Fruit fly (Drosophila melanogaster) whole organism, embryonic: ENCODE results near the gene goe.

Experiments used
- Ada2b ChIP-seq: fragments of 200-800 bp; sonication (Bioruptor generic); IDR thresholded peaks from 2 replicates; pipeline ENCODE4 v1.3.6; 2022; ENCODE audit warnings: missing biosample characterization, missing genetic modification characterization
- CG10431 ChIP-seq: fragments of 200-800 bp; sonication (Bioruptor generic); optimal IDR thresholded peaks from 3 replicates; lab custom pipeline; 2018; ENCODE audit warnings: missing biosample characterization, mild to moderate bottlenecking, missing genetic modification characterization
- CG11504 ChIP-seq: fragments of 200-800 bp; sonication (Bioruptor generic); optimal IDR thresholded peaks from 3 replicates; lab custom pipeline; 2019; ENCODE audit warnings: missing biosample characterization, mild to moderate bottlenecking, missing genetic modification characterization, moderate library complexity
- CG14965 ChIP-seq: fragments of 200-800 bp; sonication (Bioruptor generic); optimal IDR thresholded peaks from 2 replicates; lab custom pipeline; 2016; ENCODE audit warnings: missing biosample characterization, missing genetic modification characterization, borderline replicate concordance
- CG17802 ChIP-seq: fragments of 200-800 bp; sonication (Bioruptor generic); optimal IDR thresholded peaks from 2 replicates; lab custom pipeline; 2018; ENCODE audit warnings: missing biosample characterization, mild to moderate bottlenecking, missing genetic modification characterization, moderate library complexity
- CG18262 ChIP-seq: fragments of 200-800 bp; optimal IDR thresholded peaks from 3 replicates; lab custom pipeline; 2019; ENCODE audit warnings: missing biosample characterization, mild to moderate bottlenecking, missing genetic modification characterization, moderate library complexity
- CG18619 ChIP-seq: fragments of 200-800 bp; sonication (Bioruptor generic); optimal IDR thresholded peaks from 3 replicates; lab custom pipeline; 2017; ENCODE audit warnings: missing biosample characterization, mild to moderate bottlenecking, missing genetic modification characterization
- CG2712 ChIP-seq: fragments of 200-800 bp; optimal IDR thresholded peaks from 3 replicates; lab custom pipeline; 2019; ENCODE audit warnings: missing biosample characterization, mild to moderate bottlenecking, missing genetic modification characterization, moderate library complexity
- CG2889 ChIP-seq: fragments of 200-800 bp; sonication (Bioruptor generic); IDR thresholded peaks from 3 replicates; pipeline ENCODE4 v1.3.6; 2022; ENCODE audit warnings: missing biosample characterization, missing genetic modification characterization
- CG31441 ChIP-seq: fragments of 200-800 bp; sonication (Bioruptor generic); IDR thresholded peaks from 2 replicates; pipeline ENCODE4 v1.3.6; 2022; ENCODE audit warnings: missing biosample characterization, missing genetic modification characterization
- CG42726 ChIP-seq: fragments of 200-800 bp; sonication (Bioruptor generic); IDR thresholded peaks from 2 replicates; pipeline ENCODE4 v1.3.6; 2022; ENCODE audit warnings: missing biosample characterization, missing genetic modification characterization; ENCODE audit not compliant: partially characterized antibody
- CG7357 ChIP-seq: fragments of 200-800 bp; sonication (Bioruptor generic); IDR thresholded peaks from 3 replicates; pipeline ENCODE4 v1.3.6; 2022; ENCODE audit warnings: missing biosample characterization, missing genetic modification characterization
- CG7839 ChIP-seq: fragments of 200-800 bp; sonication (Bioruptor generic); optimal IDR thresholded peaks from 3 replicates; lab custom pipeline; 2018; ENCODE audit warnings: missing biosample characterization, mild to moderate bottlenecking, missing genetic modification characterization, moderate library complexity
- CG9609 ChIP-seq: fragments of 200-800 bp; sonication (Bioruptor generic); optimal IDR thresholded peaks from 3 replicates; lab custom pipeline; 2016; ENCODE audit warnings: missing biosample characterization, missing genetic modification characterization
- CG9932 ChIP-seq: fragments of 200-800 bp; sonication (Bioruptor generic); IDR thresholded peaks from 2 replicates; pipeline ENCODE4 v1.3.6; 2022; ENCODE audit warnings: missing biosample characterization, missing genetic modification characterization
- D19A ChIP-seq: fragments of 200-800 bp; optimal IDR thresholded peaks from 3 replicates; lab custom pipeline; 2019; ENCODE audit warnings: missing biosample characterization, mild to moderate bottlenecking, missing genetic modification characterization, moderate library complexity
- Drgx ChIP-seq: fragments of 200-800 bp; sonication (Bioruptor generic); IDR thresholded peaks from 2 replicates; pipeline ENCODE4 v1.3.6; 2022; ENCODE audit warnings: missing biosample characterization, missing genetic modification characterization
- Ets65A ChIP-seq: fragments of 200-800 bp; sonication (Bioruptor generic); peaks from one replicate; lab custom pipeline; 2016; ENCODE audit warnings: missing biosample characterization, missing genetic modification characterization
- Med ChIP-seq: fragments of 200-800 bp; sonication (Bioruptor generic); peaks from one replicate; lab custom pipeline; 2016; ENCODE audit warnings: missing biosample characterization, missing genetic modification characterization, mild to moderate bottlenecking, inconsistent platforms, moderate library complexity
- Ptx1 ChIP-seq: fragments of 200-800 bp; sonication (Bioruptor generic); IDR thresholded peaks from 2 replicates; pipeline ENCODE4 v1.3.6; 2022; ENCODE audit warnings: missing biosample characterization, missing genetic modification characterization
- Rfx ChIP-seq: fragments of 200-800 bp; sonication (Bioruptor generic); IDR thresholded peaks from 2 replicates; pipeline ENCODE4 v1.3.6; 2022; ENCODE audit warnings: missing biosample characterization, missing genetic modification characterization
- Sin3A ChIP-seq: fragments of >200 bp; optimal IDR thresholded peaks from 2 replicates; lab custom pipeline; 2018
- Sox100B ChIP-seq: fragments of 200-800 bp; sonication (Bioruptor generic); optimal IDR thresholded peaks from 3 replicates; lab custom pipeline; 2018; ENCODE audit warnings: missing biosample characterization, mild to moderate bottlenecking, missing genetic modification characterization
- TFAM ChIP-seq: fragments of 200-800 bp; sonication (Bioruptor generic); optimal IDR thresholded peaks from 2 replicates; lab custom pipeline; 2017; ENCODE audit warnings: missing biosample characterization, missing genetic modification characterization, inconsistent platforms
- ase ChIP-seq: fragments of 200-800 bp; sonication (Bioruptor generic); IDR thresholded peaks from 3 replicates; pipeline ENCODE4 v1.3.6; 2022; ENCODE audit warnings: missing biosample characterization, missing genetic modification characterization
- dmrt99B ChIP-seq: fragments of 200-800 bp; sonication (Bioruptor generic); optimal IDR thresholded peaks from 2 replicates; lab custom pipeline; 2018; ENCODE audit warnings: missing biosample characterization, mild to moderate bottlenecking, missing genetic modification characterization, moderate library complexity
- dysf ChIP-seq: fragments of 200-800 bp; sonication (Bioruptor generic); IDR thresholded peaks from 3 replicates; pipeline ENCODE4 v1.3.6; 2022; ENCODE audit warnings: missing biosample characterization, missing genetic modification characterization
- fu2 ChIP-seq: fragments of 200-800 bp; sonication (Bioruptor generic); optimal IDR thresholded peaks from 2 replicates; lab custom pipeline; 2016; ENCODE audit warnings: missing biosample characterization, missing genetic modification characterization
- gem ChIP-seq: fragments of 200-800 bp; sonication (Bioruptor generic); optimal IDR thresholded peaks from 2 replicates; lab custom pipeline; 2019; ENCODE audit warnings: missing biosample characterization, mild to moderate bottlenecking, missing genetic modification characterization, moderate library complexity
- grau ChIP-seq: fragments of 200-800 bp; optimal IDR thresholded peaks from 3 replicates; lab custom pipeline; 2019; ENCODE audit warnings: missing biosample characterization, mild to moderate bottlenecking, missing genetic modification characterization, moderate library complexity
- inv ChIP-seq: fragments of 200-800 bp; sonication (Bioruptor generic); IDR thresholded peaks from 2 replicates; pipeline ENCODE4 v1.3.6; 2022; ENCODE audit warnings: missing biosample characterization, missing genetic modification characterization; ENCODE audit not compliant: partially characterized antibody
- lbe ChIP-seq: fragments of 200-800 bp; sonication (Bioruptor generic); optimal IDR thresholded peaks from 2 replicates; lab custom pipeline; 2016; ENCODE audit warnings: missing biosample characterization, mild to moderate bottlenecking, missing genetic modification characterization
- pita ChIP-seq: fragments of 200-800 bp; sonication (Bioruptor generic); optimal IDR thresholded peaks from 2 replicates; lab custom pipeline; 2017; ENCODE audit warnings: missing biosample characterization, mild to moderate bottlenecking, missing genetic modification characterization
- ro ChIP-seq: fragments of 200-800 bp; sonication (Bioruptor generic); IDR thresholded peaks from 2 replicates; pipeline ENCODE4 v1.3.6; 2022; ENCODE audit warnings: missing biosample characterization, missing genetic modification characterization
- row ChIP-seq: fragments of 200-800 bp; sonication (Bioruptor generic); IDR thresholded peaks from 3 replicates; pipeline ENCODE4 v1.3.6; 2022; ENCODE audit warnings: missing biosample characterization, missing genetic modification characterization
- sens ChIP-seq: fragments of 200-800 bp; sonication (Bioruptor generic); peaks from one replicate; lab custom pipeline; 2016; ENCODE audit warnings: missing biosample characterization, missing genetic modification characterization
- zfh1 ChIP-seq: fragments of 200-800 bp; sonication (Bioruptor generic); IDR thresholded peaks from 3 replicates; pipeline ENCODE4 v1.3.6; 2022; ENCODE audit warnings: missing biosample characterization, missing genetic modification characterization

goe gene

dm6 chrX:16765809-16766208 is 14.1 kb upstream of the goe start (continued):
- TF ChIP-seq Sin3A (lab: Kevin White, UChicago) (no peak), inv (GFP tag; lab: Robert Waterston, UW) (no peak), ro (GFP tag; lab: Robert Waterston, UW) (no peak), CG14965 (no peak), Rfx (GFP tag; lab: Robert Waterston, UW) (no peak), fu2 (no peak), CG11504 (tag; lab: Kevin White, UChicago) (peak; percentile 23), CG18619 (GFP tag; lab: Kevin White, UChicago) (no peak), CG42726 (no peak), TFAM (GFP tag; lab: Kevin White, UChicago) (no peak)

DNA sequence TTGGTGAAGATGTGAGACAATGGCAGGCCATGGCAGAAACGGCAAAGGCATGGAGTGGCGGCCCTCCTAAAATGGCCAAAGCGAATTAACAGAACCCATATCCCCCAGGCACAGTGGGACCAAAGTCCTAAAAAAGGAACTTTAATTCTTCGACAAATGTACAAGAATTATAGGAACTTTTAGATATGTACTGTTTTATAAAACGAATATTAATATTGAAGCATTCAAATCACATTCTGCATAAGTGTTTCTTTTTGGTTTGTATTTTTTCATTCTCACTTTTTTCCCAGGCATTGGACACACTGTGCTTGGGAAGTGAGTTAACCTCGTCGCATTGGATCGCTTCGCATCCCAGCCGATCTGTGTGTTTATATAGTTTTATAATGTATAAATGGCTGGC is 13.2 kb upstream of the goe start:
- TF ChIP-seq Ets65A (GFP tag; lab: Kevin White, UChicago) (peak; percentile 60), Drgx (GFP tag; lab: Robert Waterston, UW) (peak; percentile 32; the same call in 1 of the 2 replicates), CG18262 (tag; lab: Kevin White, UChicago) (peak; percentile 6), dmrt99B (tag; lab: Kevin White, UChicago) (peak; percentile 23), CG7357 (GFP tag; lab: Robert Waterston, UW) (no peak), Ptx1 (GFP tag; lab: Robert Waterston, UW) (0 out of 2 replicates have a peak, but pooled peaks have one; percentile 38), CG9932 (GFP tag; lab: Robert Waterston, UW) (no peak), CG7839 (peak; percentile 18), Med (GFP tag; lab: Kevin White, UChicago) (peak; percentile 80), Ada2b (GFP tag; lab: Robert Waterston, UW) (0 out of 2 replicates have a peak, but pooled peaks have one; percentile 21), CG2889 (GFP tag; lab: Robert Waterston, UW) (no peak), CG9609 (GFP tag; lab: Kevin White, UChicago) (no peak), gem (peak; percentile 12), zfh1 (GFP tag; lab: Robert Waterston, UW) (0 out of 3 replicates have a peak, but pooled peaks have one; percentile 13), dysf (GFP tag; lab: Robert Waterston, UW) (peak; percentile 26; the same call in 1 of the 3 replicates), CG2712 (tag; lab: Kevin White, UChicago) (peak; percentile 15), grau (tag; lab: Kevin White, UChicago) (peak; percentile 3), sens (GFP tag; lab: Kevin White, UChicago) (peak; percentile 76), CG31441 (GFP tag; lab: Robert Waterston, UW) (peak; percentile 35; the same call in 1 of the 2 replicates), row (GFP tag; lab: Robert Waterston, UW) (0 out of 3 replicates have a peak, but pooled peaks have one; percentile 14), CG11504 (tag; lab: Kevin White, UChicago) (peak; percentile 14), Sox100B (GFP tag; lab: Kevin White, UChicago) (no peak)
- TF ChIP-seq, all 482 proteins: peak for 17

DNA sequence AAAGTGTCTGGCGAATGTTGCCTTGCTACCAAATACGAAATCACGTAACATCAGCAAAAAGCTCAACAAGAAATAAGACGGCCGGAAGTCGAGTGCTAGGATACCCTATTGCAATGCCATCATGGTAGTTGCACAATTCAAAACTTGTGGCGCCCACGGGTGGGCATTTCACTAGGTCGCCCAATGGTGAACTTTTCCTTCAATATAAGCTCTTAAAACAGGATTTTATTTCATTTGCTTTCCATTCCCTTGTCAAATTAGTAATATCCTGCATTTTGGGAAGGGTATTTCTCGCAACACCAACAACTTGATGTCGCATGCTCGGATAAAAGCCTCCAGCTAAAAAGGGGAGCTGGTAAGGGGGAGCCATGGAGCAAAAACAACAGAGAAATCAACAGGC is 9.8 kb upstream of the goe start:
- no peak for TF ChIP-seq CG17802 (tag; lab: Kevin White, UChicago)
- no peak for TF ChIP-seq pita (GFP tag; lab: Kevin White, UChicago)
- 0 out of 3 replicates have a peak, but pooled peaks have one; percentile 17 for TF ChIP-seq ase (GFP tag; lab: Robert Waterston, UW)
- peak; percentile 63 for TF ChIP-seq D19A
- no peak for TF ChIP-seq CG10431 (GFP tag; lab: Kevin White, UChicago)
- peak; percentile 61 for TF ChIP-seq Drgx (GFP tag; lab: Robert Waterston, UW)
- 0 out of 3 replicates have a peak, but pooled peaks have one; percentile 11 for TF ChIP-seq row (GFP tag; lab: Robert Waterston, UW)
- peak; percentile 34 for TF ChIP-seq sens (GFP tag; lab: Kevin White, UChicago)
- peak; percentile 12; the same call in 1 of the 2 replicates for TF ChIP-seq Ptx1 (GFP tag; lab: Robert Waterston, UW)
- TF ChIP-seq lbe (GFP tag; lab: Kevin White, UChicago): peak; percentile 43
